Fruit fly (Drosophila melanogaster): ENCODE measurements around the gene mael.

Gene mael

dm6 chr3L:22749987-22750386 lies 29.0 kb downstream of the mael start:
- TF ChIP-seq exex (tag; optimal IDR thresholded peaks at IDR 0.05) (no peak), CG13894 (tag; optimal IDR thresholded peaks at IDR 0.05) (peak; percentile 29), Deaf1 (tag; optimal IDR thresholded peaks at IDR 0.05) (peak; percentile 3), Hr51 (GFP tag; optimal IDR thresholded peaks at IDR 0.05) (peak in 1 of 2 experiments; percentile 5), onecut (GFP tag; IDR thresholded peaks at IDR 0.05) (peak; percentile 97), sqz (GFP tag; optimal IDR thresholded peaks at IDR 0.05) (no peak), CG11504 (tag; optimal IDR thresholded peaks at IDR 0.05) (peak; percentile 66), Ets65A (GFP tag) (peak; percentile 41), nerfin-1 (tag; optimal IDR thresholded peaks at IDR 0.05) (peak; percentile 7)

DNA sequence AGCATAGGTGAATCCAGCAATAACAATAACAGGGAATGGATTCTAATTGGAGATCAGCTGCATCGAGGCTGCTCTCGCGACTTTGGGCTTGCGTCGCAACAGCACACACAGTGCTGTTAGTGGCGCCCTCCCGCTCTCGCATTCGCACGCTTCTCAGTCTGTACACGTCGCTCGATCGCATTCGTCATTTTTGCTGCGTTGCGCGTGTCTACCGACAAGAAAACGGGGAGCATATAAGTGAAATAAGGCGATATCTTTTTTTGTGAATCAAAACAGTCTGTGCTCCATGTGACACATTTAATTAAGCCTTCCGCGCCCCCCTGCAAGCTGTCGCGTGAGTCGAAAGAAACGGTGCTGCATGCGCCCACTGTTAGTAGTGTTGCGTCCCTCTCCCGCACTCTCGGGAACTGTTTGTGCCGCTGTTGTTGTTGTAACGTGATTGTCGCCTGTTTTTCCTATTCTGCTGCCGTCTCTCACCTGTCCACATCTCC lies 52.4 kb downstream of the mael start:
- no peak for TF ChIP-seq CG7556 (GFP tag; optimal IDR thresholded peaks at IDR 0.05)
- TF ChIP-seq pho (GFP tag; optimal IDR thresholded peaks at IDR 0.05): no peak
- TF ChIP-seq CG4424 (GFP tag; optimal IDR thresholded peaks at IDR 0.05): no peak
- TF ChIP-seq luna (GFP tag; optimal IDR thresholded peaks at IDR 0.05): no peak
- peak; percentile 88 for TF ChIP-seq sug (tag; optimal IDR thresholded peaks at IDR 0.05)
- no peak for TF ChIP-seq CG9727 (GFP tag; optimal IDR thresholded peaks at IDR 0.05)
- no peak for TF ChIP-seq CG6272 (GFP tag; IDR thresholded peaks at IDR 0.05)
- no peak for TF ChIP-seq sd (tag; optimal IDR thresholded peaks at IDR 0.05)
- TF ChIP-seq jing (GFP tag; optimal IDR thresholded peaks at IDR 0.05): no peak
- TF ChIP-seq CG1647 (GFP tag; optimal IDR thresholded peaks at IDR 0.05): no peak
- TF ChIP-seq amos (GFP tag; IDR thresholded peaks at IDR 0.05; ENCODE audit: partially characterized antibody): no peak
- no peak for TF ChIP-seq CG18011 (GFP tag; optimal IDR thresholded peaks at IDR 0.05)
- TF ChIP-seq CG13296 (GFP tag; optimal IDR thresholded peaks at IDR 0.05): no peak
- TF ChIP-seq Nf-YB (GFP tag; optimal IDR thresholded peaks at IDR 0.05): peak; percentile 19
- TF ChIP-seq Six4 (GFP tag; optimal IDR thresholded peaks at IDR 0.05): no peak
- no peak for TF ChIP-seq bcd (GFP tag; optimal IDR thresholded peaks at IDR 0.05)
- no peak for TF ChIP-seq CG13424 (tag; optimal IDR thresholded peaks at IDR 0.05)
- TF ChIP-seq grau (tag; optimal IDR thresholded peaks at IDR 0.05): no peak
- TF ChIP-seq psq (GFP tag; optimal IDR thresholded peaks at IDR 0.05): no peak
- no peak for TF ChIP-seq her (GFP tag; optimal IDR thresholded peaks at IDR 0.05)
- TF ChIP-seq CG2199 (GFP tag; IDR thresholded peaks at IDR 0.05): peak; percentile 34; the same call in 1 of the 3 replicates
- no peak; the same call in 1 of the 2 replicates for TF ChIP-seq Adf1 (GFP tag; IDR thresholded peaks at IDR 0.05)
- no peak for TF ChIP-seq CG2678 (tag; optimal IDR thresholded peaks at IDR 0.05)
- TF ChIP-seq CG12236 (GFP tag; optimal IDR thresholded peaks at IDR 0.05): no peak
- no peak for TF ChIP-seq sc (optimal IDR thresholded peaks at IDR 0.05)
- TF ChIP-seq sc (GFP tag; optimal IDR thresholded peaks at IDR 0.05): no peak
- TF ChIP-seq CG2120 (GFP tag; optimal IDR thresholded peaks at IDR 0.05): no peak
- no peak for TF ChIP-seq BtbVII (GFP tag; optimal IDR thresholded peaks at IDR 0.05)
- peak; percentile 22 for TF ChIP-seq pros (GFP tag; optimal IDR thresholded peaks at IDR 0.05)
- no peak for TF ChIP-seq CG11247 (GFP tag; IDR thresholded peaks at IDR 0.05)
- TF ChIP-seq CG4360 (GFP tag; IDR thresholded peaks at IDR 0.05): peak; percentile 92
- no peak for TF ChIP-seq CG13894 (tag; optimal IDR thresholded peaks at IDR 0.05)
- no peak for TF ChIP-seq hth (optimal IDR thresholded peaks at IDR 0.05)
- TF ChIP-seq zfh1 (GFP tag; IDR thresholded peaks at IDR 0.05): no peak
- TF ChIP-seq CG4282 (GFP tag; optimal IDR thresholded peaks at IDR 0.05): no peak
- TF ChIP-seq br (optimal IDR thresholded peaks at IDR 0.05): no peak
- no peak for TF ChIP-seq CG2712 (tag; optimal IDR thresholded peaks at IDR 0.05)
- peak; percentile 100 for TF ChIP-seq CG17186 (GFP tag; optimal IDR thresholded peaks at IDR 0.05)
- peak; percentile 64 for TF ChIP-seq CG17829 (tag; optimal IDR thresholded peaks at IDR 0.05)
- TF ChIP-seq CG6654 (GFP tag; optimal IDR thresholded peaks at IDR 0.05): no peak
- no peak for TF ChIP-seq Oli (tag; optimal IDR thresholded peaks at IDR 0.05)
- peak; percentile 2 for TF ChIP-seq CG12155 (GFP tag; optimal IDR thresholded peaks at IDR 0.05)
- no peak for TF ChIP-seq CG5245 (GFP tag; optimal IDR thresholded peaks at IDR 0.05)

Data from whole organism, embryonic.